Worm (Caenorhabditis elegans): ENCODE results near the gene F13H8.1.

- TF ChIP-seq him-1 (tag; optimal IDR thresholded peaks at IDR 0.05) (no peak), W03F9.2 (tag; optimal IDR thresholded peaks at IDR 0.05) (no peak), dao-5 (tag; optimal IDR thresholded peaks at IDR 0.05) (no peak)
Measured at ce11 chrII:6263685-6264084, 19.5 kb upstream of the F13H8.1 start, which contains the start of gene F13H8.3.
